Fruit fly (Drosophila melanogaster): ENCODE results near the gene prc.

DNA sequence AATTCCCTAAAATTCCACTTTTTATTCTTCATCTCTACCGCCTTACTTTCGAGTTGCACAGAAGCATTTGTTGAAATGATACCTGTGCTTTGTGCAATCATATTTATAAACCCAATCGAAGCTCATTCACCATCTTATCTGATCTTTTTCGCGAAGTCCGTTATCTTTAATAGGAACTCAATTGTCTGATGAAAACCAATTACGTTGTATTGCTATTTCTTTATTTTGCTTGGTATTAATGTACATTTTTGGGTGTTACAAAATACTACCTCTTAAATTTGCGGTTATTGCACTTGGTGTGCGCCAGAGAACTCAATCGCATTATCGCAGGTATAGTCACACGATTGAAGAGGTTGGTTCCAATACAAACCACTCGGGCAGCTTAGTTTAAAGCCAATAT is 6.9 kb upstream of the prc start, which contains the start of gene Muc68E:
- no peak for TF ChIP-seq Dll (optimal IDR thresholded peaks at IDR 0.05)
- no peak for TF ChIP-seq psq (optimal IDR thresholded peaks at IDR 0.05)
- no peak for TF ChIP-seq pan (optimal IDR thresholded peaks at IDR 0.05)
- no peak for TF ChIP-seq usp (GFP tag; optimal IDR thresholded peaks at IDR 0.05)
- no peak for TF ChIP-seq EcR (GFP tag; optimal IDR thresholded peaks at IDR 0.05)
